Worm (Caenorhabditis elegans): ENCODE measurements around the gene F14H12.8.

The F14H12.8 gene

ce11 chrX:4368800-4369199 lies 4.0 kb upstream of the F14H12.8 start, which contains the start of gene R160.4:
R160.4 (minus strand) TSS chrX:4368900.
- TF ChIP-seq sptf-1 (tag; optimal IDR thresholded peaks at IDR 0.05) (no peak), nhr-20 (tag; optimal IDR thresholded peaks at IDR 0.05) (no peak), ceh-90 (tag; optimal IDR thresholded peaks at IDR 0.05) (no peak), lin-13 (GFP tag; optimal IDR thresholded peaks at IDR 0.05) (no peak), ceh-8 (GFP tag; optimal IDR thresholded peaks at IDR 0.05) (no peak), hpl-2 (GFP tag; optimal IDR thresholded peaks at IDR 0.05) (no peak), ets-5 (GFP tag; IDR thresholded peaks at IDR 0.05) (no peak), pqm-1 (tag; optimal IDR thresholded peaks at IDR 0.05) (no peak), tbx-2 (tag; optimal IDR thresholded peaks at IDR 0.05) (no peak), aly-2 (tag; optimal IDR thresholded peaks at IDR 0.05) (no peak), mdl-1 (tag; optimal IDR thresholded peaks at IDR 0.05) (no peak), unc-130 (tag; optimal IDR thresholded peaks at IDR 0.05) (no peak), lir-3 (tag; optimal IDR thresholded peaks at IDR 0.05; ENCODE audit: poor library complexity) (no peak), sup-37 (GFP tag; optimal IDR thresholded peaks at IDR 0.05) (no peak), mab-9 (GFP tag; IDR thresholded peaks at IDR 0.05) (no peak), lsy-2 (tag; optimal IDR thresholded peaks at IDR 0.05) (no peak), snpc-4 (tag; optimal IDR thresholded peaks at IDR 0.05) (no peak), nhr-28 (tag; optimal IDR thresholded peaks at IDR 0.05) (no peak)

ce11 chrX:4367414-4367813 lies 2.6 kb upstream of the F14H12.8 start, which contains the start of gene R160.10:
R160.10 (minus strand) TSS chrX:4367514.
- no peak for TF ChIP-seq pax-3 (tag; optimal IDR thresholded peaks at IDR 0.05)
- no peak for TF ChIP-seq nhr-12 (tag; optimal IDR thresholded peaks at IDR 0.05)
- no peak for TF ChIP-seq unc-30 (tag; optimal IDR thresholded peaks at IDR 0.05)
- TF ChIP-seq tbx-2 (tag; optimal IDR thresholded peaks at IDR 0.05) = no peak
- TF ChIP-seq isw-1 (GFP tag; IDR thresholded peaks at IDR 0.05) = no peak
- TF ChIP-seq snu-23 (GFP tag; optimal IDR thresholded peaks at IDR 0.05) = no peak
- no peak for TF ChIP-seq ztf-11 (tag; optimal IDR thresholded peaks at IDR 0.05)

ce11 chrX:4366231-4366630 lies 1.5 kb upstream of the F14H12.8 start, which contains the start of gene R160.3:
R160.3 (minus strand) TSS chrX:4366331.
- TF ChIP-seq nhr-47 (tag; optimal IDR thresholded peaks at IDR 0.05) = no peak

- TF ChIP-seq dsc-1 (tag; optimal IDR thresholded peaks at IDR 0.05) = no peak
- TF ChIP-seq mdl-1 (tag; optimal IDR thresholded peaks at IDR 0.05) = no peak
- TF ChIP-seq skn-1 (tag; optimal IDR thresholded peaks at IDR 0.05) = no peak
- TF ChIP-seq C34B4.2 (tag; optimal IDR thresholded peaks at IDR 0.05) = no peak
- no peak for TF ChIP-seq elt-2 (tag; optimal IDR thresholded peaks at IDR 0.05)
- no peak for TF ChIP-seq nhr-77 (tag; optimal IDR thresholded peaks at IDR 0.05)
- TF ChIP-seq aly-2 (tag; optimal IDR thresholded peaks at IDR 0.05) = no peak
- no peak for TF ChIP-seq ets-5 (GFP tag; IDR thresholded peaks at IDR 0.05)
These were observed 1.6 kb downstream of the F14H12.8 start, which contains the start of gene F14H12.17 for ce11 chrX:4363200-4363599. F14H12.17 (minus strand) TSS chrX:4363300.

- TF ChIP-seq alr-1 (tag; optimal IDR thresholded peaks at IDR 0.05; ENCODE audit: borderline replicate concordance) (no peak), nhr-85 (tag) (no peak), tlp-1 (tag; optimal IDR thresholded peaks at IDR 0.05) (no peak), Y116A8C.19 (tag; optimal IDR thresholded peaks at IDR 0.05; ENCODE audit: borderline replicate concordance) (no peak), nhr-11 (tag; optimal IDR thresholded peaks at IDR 0.05) (no peak), ces-1 (GFP tag; optimal IDR thresholded peaks at IDR 0.05) (no peak), pqm-1 (tag; optimal IDR thresholded peaks at IDR 0.05) (no peak), lsy-2 (tag; optimal IDR thresholded peaks at IDR 0.05) (no peak), C16A3.4 (tag; optimal IDR thresholded peaks at IDR 0.05) (no peak), nhr-71 (tag; optimal IDR thresholded peaks at IDR 0.05) (no peak), egl-13 (tag; optimal IDR thresholded peaks at IDR 0.05) (no peak), nhr-19 (GFP tag; conservative IDR thresholded peaks at IDR 0.05) (no peak), elt-2 (tag; optimal IDR thresholded peaks at IDR 0.05) (no peak), nhr-237 (tag; optimal IDR thresholded peaks at IDR 0.05) (no peak), ama-1 (optimal IDR thresholded peaks at IDR 0.05) (no peak), C04F5.9 (tag; optimal IDR thresholded peaks at IDR 0.05) (no peak), hlh-4 (tag; optimal IDR thresholded peaks at IDR 0.05) (no peak), sox-4 (tag; optimal IDR thresholded peaks at IDR 0.05) (no peak), efl-1 (optimal IDR thresholded peaks at IDR 0.05) (no peak), efl-1 (GFP tag; optimal IDR thresholded peaks at IDR 0.05 in 1 of 2) (no peak), ceh-63 (GFP tag; optimal IDR thresholded peaks at IDR 0.05) (no peak)
These were observed 2.3 kb downstream of the F14H12.8 start, which contains the start of gene F14H12.7 for ce11 chrX:4362522-4362921. F14H12.7 (minus strand) TSS chrX:4362622.
